Worm (Caenorhabditis elegans): ENCODE data around the gene kin-29.

The kin-29 gene

ce11 chrX:2838619-2839018, 13.6 kb downstream of the kin-29 start:
- TF ChIP-seq nhr-77 (tag; optimal IDR thresholded peaks at IDR 0.05), result no peak
- no peak for TF ChIP-seq daf-16 (GFP tag; optimal IDR thresholded peaks at IDR 0.05)
- peak; percentile 0 for TF ChIP-seq daf-16 (tag; optimal IDR thresholded peaks at IDR 0.05)
- no peak for TF ChIP-seq F37D6.2 (tag; optimal IDR thresholded peaks at IDR 0.05)
- no peak for TF ChIP-seq daf-19 (GFP tag; conservative IDR thresholded peaks at IDR 0.05)
- TF ChIP-seq ceh-62 (tag; optimal IDR thresholded peaks at IDR 0.05), result no peak
- no peak for TF ChIP-seq mxl-2 (GFP tag; conservative IDR thresholded peaks at IDR 0.05)
- peak; percentile 85 for TF ChIP-seq pqm-1 (tag; optimal IDR thresholded peaks at IDR 0.05)
- no peak for TF ChIP-seq ceh-20 (GFP tag; IDR thresholded peaks at IDR 0.05)
- TF ChIP-seq ceh-32 (tag; optimal IDR thresholded peaks at IDR 0.05; ENCODE audit: poor library complexity), result no peak
- TF ChIP-seq dmd-6 (GFP tag; IDR thresholded peaks at IDR 0.05), result peak; percentile 65
- no peak for TF ChIP-seq ceh-44 (GFP tag; IDR thresholded peaks at IDR 0.05)
- peak; percentile 37 for TF ChIP-seq dve-1 (tag; optimal IDR thresholded peaks at IDR 0.05; ENCODE audit: insufficient read depth)
- no peak for TF ChIP-seq ztf-11 (tag; optimal IDR thresholded peaks at IDR 0.05)
- no peak for TF ChIP-seq egl-43 (GFP tag; IDR thresholded peaks at IDR 0.05)
- TF ChIP-seq Y48G9A.11 (GFP tag; IDR thresholded peaks at IDR 0.05), result no peak
- no peak for TF ChIP-seq Y75B8A.6 (GFP tag; IDR thresholded peaks at IDR 0.05)
- TF ChIP-seq ZK546.5 (tag; optimal IDR thresholded peaks at IDR 0.05), result no peak
- TF ChIP-seq attf-4 (tag; optimal IDR thresholded peaks at IDR 0.05), result no peak
- no peak for TF ChIP-seq dmd-8 (GFP tag; IDR thresholded peaks at IDR 0.05)
- TF ChIP-seq ama-1 (optimal IDR thresholded peaks at IDR 0.05), result no peak
- TF ChIP-seq pha-4 (GFP tag; IDR thresholded peaks at IDR 0.05), result no peak
- TF ChIP-seq pha-4 (tag; optimal IDR thresholded peaks at IDR 0.05), result no peak
- TF ChIP-seq zip-2 (tag; optimal IDR thresholded peaks at IDR 0.05), result no peak
- TF ChIP-seq zfp-3 (GFP tag; conservative IDR thresholded peaks at IDR 0.05), result no peak
- TF ChIP-seq tra-1 (GFP tag; IDR thresholded peaks at IDR 0.05), result no peak
- no peak for TF ChIP-seq madf-9 (GFP tag; conservative IDR thresholded peaks at IDR 0.05)
- no peak for TF ChIP-seq duxl-1 (tag; optimal IDR thresholded peaks at IDR 0.05; ENCODE audit: poor library complexity)
- peak; percentile 30 for TF ChIP-seq hlh-11 (tag; optimal IDR thresholded peaks at IDR 0.05)
- TF ChIP-seq ZK337.2 (GFP tag; IDR thresholded peaks at IDR 0.05), result no peak
- TF ChIP-seq nhr-11 (tag; optimal IDR thresholded peaks at IDR 0.05), result no peak
- TF ChIP-seq aha-1 (tag), result peak; percentile 9
- TF ChIP-seq nhr-42 (GFP tag; IDR thresholded peaks at IDR 0.05), result no peak
- TF ChIP-seq mep-1 (tag; optimal IDR thresholded peaks at IDR 0.05), result no peak
- no peak for TF ChIP-seq R02D3.7 (tag; optimal IDR thresholded peaks at IDR 0.05)
- TF ChIP-seq nhr-48 (tag; optimal IDR thresholded peaks at IDR 0.05), result no peak
- no peak for TF ChIP-seq F49E8.2 (tag; optimal IDR thresholded peaks at IDR 0.05; ENCODE audit: borderline replicate concordance)
- no peak for TF ChIP-seq vab-7 (GFP tag; IDR thresholded peaks at IDR 0.05)
- TF ChIP-seq snpc-4 (tag; optimal IDR thresholded peaks at IDR 0.05), result no peak
- TF ChIP-seq mdt-29 (GFP tag; IDR thresholded peaks at IDR 0.05), result no peak
- TF ChIP-seq aly-2 (tag; optimal IDR thresholded peaks at IDR 0.05), result no peak

DNA sequence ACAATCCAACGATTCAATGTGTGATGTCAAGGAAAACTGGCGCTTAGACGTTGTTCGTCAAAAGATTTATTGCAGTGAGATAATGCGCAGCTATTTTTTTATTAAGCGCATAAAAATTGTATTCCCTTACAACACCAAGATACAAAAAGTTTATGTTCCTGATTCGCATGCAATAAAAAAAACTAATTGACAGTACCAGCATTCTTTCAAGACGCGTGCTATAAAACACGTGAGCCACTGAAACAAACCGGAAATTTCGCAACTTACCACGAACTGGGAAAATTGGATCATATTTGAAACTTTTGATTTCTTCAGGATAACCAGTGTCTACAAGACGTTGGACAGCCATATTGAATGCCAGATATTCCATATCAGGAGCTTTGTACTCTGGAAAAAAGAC, 14.8 kb downstream of the kin-29 start:
- TF ChIP-seq ceh-20 (GFP tag; IDR thresholded peaks at IDR 0.05) (no peak), nhr-76 (tag; optimal IDR thresholded peaks at IDR 0.05) (no peak), tra-1 (GFP tag; IDR thresholded peaks at IDR 0.05) (no peak), lin-13 (GFP tag; optimal IDR thresholded peaks at IDR 0.05) (no peak), hlh-30 (tag; optimal IDR thresholded peaks at IDR 0.05; ENCODE audit: insufficient read depth) (peak; percentile 21), madf-5 (GFP tag; IDR thresholded peaks at IDR 0.05) (no peak), spr-3 (GFP tag; optimal IDR thresholded peaks at IDR 0.05) (no peak), ZK337.2 (GFP tag; IDR thresholded peaks at IDR 0.05) (no peak), hlh-11 (tag; optimal IDR thresholded peaks at IDR 0.05) (no peak), sdz-12 (GFP tag; optimal IDR thresholded peaks at IDR 0.05) (no peak), zag-1 (tag; optimal IDR thresholded peaks at IDR 0.05) (no peak), Y5F2A.4 (GFP tag; optimal IDR thresholded peaks at IDR 0.05) (no peak), jun-1 (tag; optimal IDR thresholded peaks at IDR 0.05) (no peak), skn-1 (tag; optimal IDR thresholded peaks at IDR 0.05) (no peak), ama-1 (optimal IDR thresholded peaks at IDR 0.05) (no peak), nhr-11 (tag; optimal IDR thresholded peaks at IDR 0.05) (no peak), lin-1 (GFP tag; IDR thresholded peaks at IDR 0.05) (no peak), madf-9 (GFP tag; conservative IDR thresholded peaks at IDR 0.05) (no peak), Y75B8A.6 (GFP tag; IDR thresholded peaks at IDR 0.05) (no peak), nhr-77 (tag; optimal IDR thresholded peaks at IDR 0.05) (no peak), mdl-1 (tag; optimal IDR thresholded peaks at IDR 0.05) (peak in 1 of 2 experiments; percentile 18), F44E2.7 (GFP tag; IDR thresholded peaks at IDR 0.05) (no peak)

Data from whole organism, L4 larva.